Fruit fly (Drosophila melanogaster) Kc167 (cell line): ENCODE measurements around the gene CG5177.

ENCODE experiments used
- Sin3A ChIP-seq: fragments of >200 bp; optimal IDR thresholded peaks from 2 replicates; lab custom pipeline; 2018; ENCODE audit warnings: missing external identifiers
- h ChIP-seq: fragments of >200 bp; optimal IDR thresholded peaks from 3 replicates; lab custom pipeline; 2018; ENCODE audit warnings: missing external identifiers
- psq ChIP-seq: fragments of >200 bp; optimal IDR thresholded peaks from 2 replicates; lab custom pipeline; 2017; ENCODE audit warnings: missing external identifiers
- ttk ChIP-seq: sonication (Bioruptor generic); optimal IDR thresholded peaks from 2 replicates; lab custom pipeline; 2017; ENCODE audit warnings: missing external identifiers

dm6 chr2L:7424282-7424905, 19.4 kb downstream of the CG5177 start:
- no peak for TF ChIP-seq psq (lab: Kevin White, UChicago)
- TF ChIP-seq h, result no peak
- TF ChIP-seq Sin3A, result no peak
- TF ChIP-seq ttk (lab: Kevin White, UChicago), result no peak
